Worm (Caenorhabditis elegans) whole organism, L4/young adult: ENCODE measurements around the gene F11D11.21.

Experiments used
- W03F9.2 ChIP-seq: fragments of 150-350 bp; optimal IDR thresholded peaks from 2 replicates; lab custom pipeline; 2014; ENCODE audit warnings: missing biosample characterization, missing genetic modification characterization
- dao-5 ChIP-seq: sonication (generic microtip); optimal IDR thresholded peaks from 2 replicates; lab custom pipeline; 2016; ENCODE audit warnings: missing genotype, missing genetic modification characterization, moderate library complexity, missing compliant biosample characterization
- him-1 ChIP-seq: sonication (generic microtip); optimal IDR thresholded peaks from 2 replicates; lab custom pipeline; 2016; ENCODE audit warnings: missing genotype, missing genetic modification reagents, missing genetic modification characterization, missing compliant biosample characterization

- TF ChIP-seq him-1 (no peak), dao-5 (no peak), W03F9.2 (no peak)
These were observed 32.4 kb upstream of the F11D11.21 start for ce11 chrV:18782747-18783146.
